Fruit fly (Drosophila melanogaster) whole organism, embryonic: Measurements from ENCODE around the gene Zyx.

Experiments used
- Atf6 ChIP-seq: fragments of 200-800 bp; sonication (Bioruptor generic); IDR thresholded peaks from 2 replicates; pipeline ENCODE4 v1.3.6; 2022; ENCODE audit warnings: missing biosample characterization, missing genetic modification characterization
- BEAF-32 ChIP-seq: fragments of 200-800 bp; sonication (Bioruptor generic); optimal IDR thresholded peaks from 3 replicates; lab custom pipeline; 2017; ENCODE audit warnings: missing biosample characterization, missing genetic modification characterization, mild to moderate bottlenecking, moderate library complexity, missing genetic modification reagents
- CG10267 ChIP-seq: fragments of 200-800 bp; sonication (Bioruptor generic); optimal IDR thresholded peaks from 2 replicates; lab custom pipeline; 2018; ENCODE audit warnings: missing biosample characterization, mild to moderate bottlenecking, missing genetic modification characterization, moderate library complexity
- CG10431 ChIP-seq: fragments of 200-800 bp; sonication (Bioruptor generic); optimal IDR thresholded peaks from 3 replicates; lab custom pipeline; 2018; ENCODE audit warnings: missing biosample characterization, mild to moderate bottlenecking, missing genetic modification characterization
- CG11695 ChIP-seq: fragments of 200-800 bp; sonication (Bioruptor generic); IDR thresholded peaks from 3 replicates; pipeline ENCODE4 v1.3.6; 2022; ENCODE audit warnings: missing biosample characterization, missing genetic modification characterization
- CG11696 ChIP-seq: fragments of 200-800 bp; sonication (Bioruptor generic); IDR thresholded peaks from 2 replicates; pipeline ENCODE4 v1.3.6; 2022; ENCODE audit warnings: missing biosample characterization, missing genetic modification characterization
- CG1233 ChIP-seq: fragments of 200-800 bp; sonication (Bioruptor generic); optimal IDR thresholded peaks from 4 replicates; lab custom pipeline; 2018; ENCODE audit warnings: missing biosample characterization, mild to moderate bottlenecking, missing genetic modification characterization
- CG12659 ChIP-seq: fragments of 200-800 bp; sonication (Bioruptor generic); optimal IDR thresholded peaks from 3 replicates; lab custom pipeline; 2017; ENCODE audit warnings: mild to moderate bottlenecking, missing biosample characterization, missing genetic modification reagents, missing genetic modification characterization
- CG15601 ChIP-seq: fragments of 200-800 bp; sonication (Bioruptor generic); optimal IDR thresholded peaks from 3 replicates; lab custom pipeline; 2019; ENCODE audit warnings: missing biosample characterization, mild to moderate bottlenecking, missing genetic modification characterization, moderate library complexity
- CG17186 ChIP-seq: fragments of 200-800 bp; sonication (Bioruptor generic); optimal IDR thresholded peaks from 3 replicates; lab custom pipeline; 2017; ENCODE audit warnings: missing biosample characterization, missing genetic modification reagents, missing genetic modification characterization
- CG17912 ChIP-seq: fragments of 200-800 bp; sonication (Bioruptor generic); optimal IDR thresholded peaks from 2 replicates; lab custom pipeline; 2018; ENCODE audit warnings: missing biosample characterization, mild to moderate bottlenecking, missing genetic modification characterization
- CG2116 ChIP-seq: fragments of 200-800 bp; sonication (Bioruptor generic); optimal IDR thresholded peaks from 3 replicates; lab custom pipeline; 2018; ENCODE audit warnings: missing biosample characterization, mild to moderate bottlenecking, missing genetic modification characterization
- CG2120 ChIP-seq: fragments of 200-800 bp; sonication (Bioruptor generic); optimal IDR thresholded peaks from 3 replicates; lab custom pipeline; 2016; ENCODE audit warnings: missing biosample characterization, missing genetic modification characterization
- CG2199 ChIP-seq: fragments of 200-800 bp; sonication (Bioruptor generic); IDR thresholded peaks from 3 replicates; pipeline ENCODE4 v1.3.6; 2022; ENCODE audit warnings: missing biosample characterization, missing genetic modification characterization
- CG2712 ChIP-seq: fragments of 200-800 bp; optimal IDR thresholded peaks from 3 replicates; lab custom pipeline; 2019; ENCODE audit warnings: missing biosample characterization, mild to moderate bottlenecking, missing genetic modification characterization, moderate library complexity
- CG30020 ChIP-seq: fragments of 200-800 bp; optimal IDR thresholded peaks from 2 replicates; lab custom pipeline; 2019; ENCODE audit warnings: missing biosample characterization, mild to moderate bottlenecking, missing genetic modification characterization, moderate library complexity
- CG33213 ChIP-seq: fragments of 200-800 bp; sonication (Bioruptor generic); optimal IDR thresholded peaks from 3 replicates; lab custom pipeline; 2016; ENCODE audit warnings: missing biosample characterization, missing genetic modification characterization
- CG3407 ChIP-seq: fragments of 200-800 bp; sonication (Bioruptor generic); optimal IDR thresholded peaks from 2 replicates; lab custom pipeline; 2018; ENCODE audit warnings: missing biosample characterization, mild to moderate bottlenecking, missing genetic modification characterization
- CG34422 ChIP-seq: fragments of 200-800 bp; sonication (Bioruptor generic); IDR thresholded peaks from 3 replicates; pipeline ENCODE4 v1.3.6; 2022; ENCODE audit warnings: missing biosample characterization, missing genetic modification characterization
- CG4328 ChIP-seq: fragments of 200-800 bp; sonication (Bioruptor generic); optimal IDR thresholded peaks from 3 replicates; lab custom pipeline; 2017; ENCODE audit warnings: missing biosample characterization, missing genetic modification reagents, missing genetic modification characterization
- CG4617 ChIP-seq: fragments of 200-800 bp; sonication (Bioruptor generic); optimal IDR thresholded peaks from 3 replicates; lab custom pipeline; 2016; ENCODE audit warnings: missing biosample characterization, missing genetic modification characterization, borderline replicate concordance
- CG4820 ChIP-seq: fragments of 200-800 bp; sonication (Bioruptor generic); optimal IDR thresholded peaks from 3 replicates; lab custom pipeline; 2016; ENCODE audit warnings: missing biosample characterization, missing genetic modification characterization
- CG8290 ChIP-seq, 3 experiments: fragments of 200-800 bp; sonication (Bioruptor generic); optimal IDR thresholded peaks; 2 replicates each; lab custom pipeline; 2016 to 2019; ENCODE audit warnings: missing biosample characterization in 3 of 3, missing genetic modification characterization in 3 of 3, mild to moderate bottlenecking in 2 of 3, moderate library complexity in 1 of 3
- Doc3 ChIP-seq: fragments of 200-800 bp; sonication (Bioruptor generic); IDR thresholded peaks from 3 replicates; pipeline ENCODE4 v1.3.6; 2022; ENCODE audit warnings: missing biosample characterization, missing genetic modification characterization; ENCODE audit not compliant: partially characterized antibody
- Dp ChIP-seq: fragments of 200-800 bp; sonication (Bioruptor generic); optimal IDR thresholded peaks from 2 replicates; lab custom pipeline; 2018; ENCODE audit warnings: missing biosample characterization, mild to moderate bottlenecking, missing genetic modification characterization, moderate library complexity
- Elba2 ChIP-seq: fragments of 200-800 bp; sonication (Bioruptor generic); optimal IDR thresholded peaks from 3 replicates; lab custom pipeline; 2016; ENCODE audit warnings: missing biosample characterization, missing genetic modification characterization
- HmgZ ChIP-seq: fragments of 200-800 bp; sonication (Bioruptor generic); optimal IDR thresholded peaks from 2 replicates; lab custom pipeline; 2018; ENCODE audit warnings: missing biosample characterization, mild to moderate bottlenecking, missing genetic modification characterization
- Hr3 ChIP-seq: fragments of 200-800 bp; sonication (Bioruptor generic); optimal IDR thresholded peaks from 3 replicates; lab custom pipeline; 2016; ENCODE audit warnings: missing biosample characterization, missing genetic modification characterization
- MESR4 ChIP-seq: fragments of 200-800 bp; sonication (Bioruptor generic); optimal IDR thresholded peaks from 2 replicates; lab custom pipeline; 2018; ENCODE audit warnings: missing biosample characterization, mild to moderate bottlenecking, missing genetic modification characterization, moderate library complexity
- Med ChIP-seq: fragments of 200-800 bp; sonication (Bioruptor generic); peaks from one replicate; lab custom pipeline; 2016; ENCODE audit warnings: missing biosample characterization, missing genetic modification characterization, mild to moderate bottlenecking, inconsistent platforms, moderate library complexity
- Xbp1 ChIP-seq: fragments of 200-800 bp; sonication (Bioruptor generic); optimal IDR thresholded peaks from 3 replicates; lab custom pipeline; 2016; ENCODE audit warnings: missing biosample characterization, mild to moderate bottlenecking, missing genetic modification characterization
- al ChIP-seq: fragments of 200-800 bp; sonication (Bioruptor generic); IDR thresholded peaks from 2 replicates; pipeline ENCODE4 v1.3.6; 2022; ENCODE audit warnings: missing biosample characterization, missing genetic modification characterization
- az2 ChIP-seq: fragments of 200-800 bp; sonication (Bioruptor generic); optimal IDR thresholded peaks from 3 replicates; lab custom pipeline; 2016; ENCODE audit warnings: missing biosample characterization, missing genetic modification characterization
- bsh ChIP-seq, 2 experiments: fragments of 200-800 bp; sonication (Bioruptor generic); optimal IDR thresholded peaks; 2 replicates each; lab custom pipeline; 2017 to 2018; ENCODE audit warnings: mild to moderate bottlenecking in 2 of 2, missing biosample characterization in 2 of 2, missing genetic modification characterization in 2 of 2, moderate library complexity in 1 of 2
- chm ChIP-seq: fragments of 200-800 bp; sonication (Bioruptor generic); IDR thresholded peaks from 2 replicates; pipeline ENCODE4 v1.3.6; 2022; ENCODE audit warnings: missing biosample characterization, missing genetic modification characterization
- cwo ChIP-seq: fragments of 200-800 bp; sonication (Bioruptor generic); optimal IDR thresholded peaks from 3 replicates; lab custom pipeline; 2017; ENCODE audit warnings: missing biosample characterization, missing genetic modification characterization, mild to moderate bottlenecking, moderate library complexity, missing genetic modification reagents
- fu2 ChIP-seq: fragments of 200-800 bp; sonication (Bioruptor generic); optimal IDR thresholded peaks from 2 replicates; lab custom pipeline; 2016; ENCODE audit warnings: missing biosample characterization, missing genetic modification characterization
- gce ChIP-seq: fragments of 200-800 bp; sonication (Bioruptor generic); IDR thresholded peaks from 3 replicates; pipeline ENCODE4 v1.3.6; 2022; ENCODE audit warnings: missing biosample characterization, missing genetic modification characterization
- hbn ChIP-seq: fragments of 200-800 bp; sonication (Bioruptor generic); IDR thresholded peaks from 2 replicates; pipeline ENCODE4 v1.3.6; 2022; ENCODE audit warnings: missing biosample characterization, missing genetic modification characterization; ENCODE audit not compliant: partially characterized antibody
- jing ChIP-seq: fragments of 200-800 bp; sonication (Bioruptor generic); optimal IDR thresholded peaks from 2 replicates; lab custom pipeline; 2018; ENCODE audit warnings: missing biosample characterization, mild to moderate bottlenecking, missing genetic modification characterization
- klu ChIP-seq: fragments of 200-800 bp; sonication (Bioruptor generic); IDR thresholded peaks from 2 replicates; pipeline ENCODE4 v1.3.6; 2022; ENCODE audit warnings: missing biosample characterization, missing genetic modification characterization
- lola ChIP-seq, 3 experiments: fragments of >200 bp in 2 of 3; fragments of 200-800 bp in 1 of 3; sonication (Bioruptor generic) in 1 of 3; optimal IDR thresholded peaks; 2 replicates each; lab custom pipeline; 2017 to 2019; ENCODE audit warnings: missing biosample characterization in 3 of 3, missing genetic modification characterization in 3 of 3, mild to moderate bottlenecking in 1 of 3, moderate library complexity in 1 of 3
- mld ChIP-seq: fragments of 200-800 bp; sonication (Bioruptor generic); IDR thresholded peaks from 3 replicates; pipeline ENCODE4 v1.3.6; 2022; ENCODE audit warnings: missing biosample characterization, missing genetic modification characterization; ENCODE audit not compliant: partially characterized antibody
- p53 ChIP-seq: fragments of 200-800 bp; sonication (Bioruptor generic); optimal IDR thresholded peaks from 2 replicates; lab custom pipeline; 2016; ENCODE audit warnings: missing biosample characterization, missing genetic modification characterization
- pzg ChIP-seq: fragments of 200-800 bp; sonication (Bioruptor generic); optimal IDR thresholded peaks from 3 replicates; lab custom pipeline; 2018; ENCODE audit warnings: missing biosample characterization, mild to moderate bottlenecking, missing genetic modification characterization, moderate library complexity
- run ChIP-seq: fragments of 200-800 bp; sonication (Bioruptor generic); optimal IDR thresholded peaks from 3 replicates; lab custom pipeline; 2018; ENCODE audit warnings: missing biosample characterization, mild to moderate bottlenecking, missing genetic modification characterization
- slbo ChIP-seq: fragments of 200-800 bp; sonication (Bioruptor generic); IDR thresholded peaks from 2 replicates; pipeline ENCODE4 v1.3.6; 2022; ENCODE audit warnings: missing biosample characterization, missing genetic modification characterization
- ssp ChIP-seq: fragments of 200-800 bp; sonication (Bioruptor generic); IDR thresholded peaks from 2 replicates; pipeline ENCODE4 v1.3.6; 2022; ENCODE audit warnings: missing biosample characterization, missing genetic modification characterization
- tna ChIP-seq: fragments of 200-800 bp; sonication (Bioruptor generic); IDR thresholded peaks from 2 replicates; pipeline ENCODE4 v1.3.6; 2022; ENCODE audit warnings: missing biosample characterization, missing genetic modification characterization; ENCODE audit not compliant: partially characterized antibody
- zen ChIP-seq: fragments of 200-800 bp; sonication (Bioruptor generic); optimal IDR thresholded peaks from 3 replicates; lab custom pipeline; 2018; ENCODE audit warnings: missing biosample characterization, mild to moderate bottlenecking, missing genetic modification characterization, moderate library complexity

Zyx gene

DNA sequence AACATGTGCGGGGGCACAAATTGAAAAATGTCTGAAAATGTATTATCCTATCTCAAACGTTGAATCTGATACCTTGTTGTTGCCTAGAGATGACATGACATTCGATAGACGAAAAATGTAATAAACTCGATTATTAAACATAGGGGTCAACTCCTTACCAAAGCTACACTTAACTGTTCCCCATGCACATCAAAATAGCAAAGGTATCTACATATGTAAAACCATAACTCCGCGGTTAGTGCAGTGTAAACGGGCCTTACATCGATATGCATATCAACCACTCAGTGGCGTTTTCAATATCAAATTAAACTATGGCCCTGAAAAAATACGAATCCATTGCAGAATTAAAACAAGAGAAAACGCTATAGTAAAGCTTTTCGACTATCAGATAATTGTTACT lies 13.5 kb downstream of the Zyx start:
- TF ChIP-seq Med (GFP tag; lab: Kevin White, UChicago) (no peak), zen (tag; lab: Kevin White, UChicago) (peak; percentile 33), bsh (GFP tag; optimal IDR thresholded peaks at IDR 0.05; lab: Kevin White, UChicago) (no peak), slbo (GFP tag; lab: Robert Waterston, UW) (no peak), gce (GFP tag; lab: Robert Waterston, UW) (no peak), p53 (GFP tag; lab: Kevin White, UChicago) (peak; percentile 60), az2 (GFP tag; lab: Kevin White, UChicago) (no peak), CG2116 (GFP tag; lab: Kevin White, UChicago) (peak; percentile 57), pzg (GFP tag; lab: Kevin White, UChicago) (peak; percentile 75), CG4328 (no peak), lola (GFP tag; optimal IDR thresholded peaks at IDR 0.05; lab: Kevin White, UChicago) (peak in 1 of 3 experiments; percentile 24), HmgZ (peak; percentile 50), CG30020 (tag; lab: Kevin White, UChicago) (peak; percentile 100), CG4617 (GFP tag; lab: Kevin White, UChicago) (peak; percentile 74), tna (GFP tag; lab: Robert Waterston, UW) (peak; percentile 32; the same call in 1 of the 2 replicates), CG2712 (tag; lab: Kevin White, UChicago) (peak; percentile 42), CG10267 (peak; percentile 16), CG4820 (no peak), CG11696 (GFP tag; lab: Robert Waterston, UW) (no peak), klu (no peak), Xbp1 (GFP tag; lab: Kevin White, UChicago) (peak; percentile 17), CG10431 (GFP tag; lab: Kevin White, UChicago) (peak; percentile 71), CG2199 (GFP tag; lab: Robert Waterston, UW) (peak; percentile 93), CG3407 (GFP tag; lab: Kevin White, UChicago) (no peak), Hr3 (GFP tag; lab: Kevin White, UChicago) (peak; percentile 18), CG33213 (GFP tag; lab: Kevin White, UChicago) (peak; percentile 32), Dp (GFP tag; lab: Kevin White, UChicago) (no peak), Doc3 (GFP tag; lab: Robert Waterston, UW) (no peak), mld (no peak), CG11695 (no peak), ssp (GFP tag; lab: Robert Waterston, UW) (peak; percentile 97), CG34422 (GFP tag; lab: Robert Waterston, UW) (no peak), CG1233 (GFP tag; lab: Kevin White, UChicago) (no peak), BEAF-32 (GFP tag; lab: Kevin White, UChicago) (peak; percentile 65), al (GFP tag; lab: Robert Waterston, UW) (no peak), MESR4 (GFP tag; lab: Kevin White, UChicago) (peak; percentile 64), CG12659 (GFP tag; lab: Kevin White, UChicago) (peak; percentile 59), chm (GFP tag; lab: Robert Waterston, UW) (no peak), CG8290 (GFP tag; optimal IDR thresholded peaks at IDR 0.05; lab: Kevin White, UChicago) (peak; percentile 71), CG8290 (tag; optimal IDR thresholded peaks at IDR 0.05; lab: Kevin White, UChicago) (peak; percentile 57 to 80), cwo (GFP tag; lab: Kevin White, UChicago) (no peak), CG2120 (peak; percentile 17), CG15601 (peak; percentile 55), jing (GFP tag; lab: Kevin White, UChicago) (no peak), Elba2 (GFP tag; lab: Kevin White, UChicago) (no peak), fu2 (GFP tag; lab: Kevin White, UChicago) (peak; percentile 8), CG17186 (GFP tag; lab: Kevin White, UChicago) (peak; percentile 51), CG17912 (peak; percentile 30), Atf6 (GFP tag; lab: Robert Waterston, UW) (no peak), hbn (GFP tag; lab: Robert Waterston, UW) (no peak), run (tag; lab: Kevin White, UChicago) (no peak)
